Fruit fly (Drosophila melanogaster): ENCODE results near the gene tnc.
A peak's percentile ranks its signal among the peaks of the same experiment; 100 is the strongest.

The tnc gene

dm6 chr3R:25069569-25069968 is 85.4 kb downstream of the tnc start, which contains the start of the genes Stt3B and CG11839 (continued):
- TF ChIP-seq Vsx1 (GFP tag; optimal IDR thresholded peaks at IDR 0.05) (no peak), tap (tag; optimal IDR thresholded peaks at IDR 0.05) (no peak), CG13296 (GFP tag; optimal IDR thresholded peaks at IDR 0.05) (peak; percentile 69), sens-2 (GFP tag; IDR thresholded peaks at IDR 0.05) (no peak), sug (tag; optimal IDR thresholded peaks at IDR 0.05) (peak; percentile 81), CG10274 (GFP tag; optimal IDR thresholded peaks at IDR 0.05) (no peak), az2 (GFP tag; optimal IDR thresholded peaks at IDR 0.05) (peak; percentile 66), twi (tag; optimal IDR thresholded peaks at IDR 0.05) (peak; percentile 57), Deaf1 (tag; optimal IDR thresholded peaks at IDR 0.05) (no peak), CG11093 (GFP tag; IDR thresholded peaks at IDR 0.05) (no peak), CG4404 (GFP tag; IDR thresholded peaks at IDR 0.05) (no peak; the same call in none of the 2 replicates), CG32532 (GFP tag; IDR thresholded peaks at IDR 0.05) (peak; percentile 69; the same call in 1 of the 2 replicates), CG1024 (GFP tag; IDR thresholded peaks at IDR 0.05) (no peak), CG18476 (GFP tag; optimal IDR thresholded peaks at IDR 0.05) (peak; percentile 56), Gug (GFP tag; IDR thresholded peaks at IDR 0.05) (peak; percentile 66; the same call in 3 of the 4 replicates), fd3F (GFP tag; optimal IDR thresholded peaks at IDR 0.05) (peak; percentile 62), NFAT (GFP tag; IDR thresholded peaks at IDR 0.05) (no peak), CG1647 (GFP tag; optimal IDR thresholded peaks at IDR 0.05) (peak; percentile 76), Bteb2 (GFP tag; optimal IDR thresholded peaks at IDR 0.05) (peak; percentile 70), NK7.1 (GFP tag; optimal IDR thresholded peaks at IDR 0.05) (no peak), Oaz (GFP tag; IDR thresholded peaks at IDR 0.05) (0 out of 2 replicates have a peak, but pooled peaks have one; percentile 55), p53 (GFP tag; optimal IDR thresholded peaks at IDR 0.05) (no peak), CG12769 (tag; optimal IDR thresholded peaks at IDR 0.05) (no peak), CG4282 (GFP tag; optimal IDR thresholded peaks at IDR 0.05) (peak; percentile 67), CG12236 (GFP tag; optimal IDR thresholded peaks at IDR 0.05) (peak; percentile 46), Dip2 (GFP tag; IDR thresholded peaks at IDR 0.05) (no peak), pan (optimal IDR thresholded peaks at IDR 0.05) (no peak), pan (GFP tag; optimal IDR thresholded peaks at IDR 0.05 in 1 of 2, IDR thresholded peaks at IDR 0.05 in 1 of 2) (peak in 1 of 2 experiments; percentile 50), stc (GFP tag; IDR thresholded peaks at IDR 0.05) (0 out of 2 replicates have a peak, but pooled peaks have one; percentile 21), sob (GFP tag; IDR thresholded peaks at IDR 0.05) (peak; percentile 85; the same call in 1 of the 2 replicates), CG5180 (GFP tag; optimal IDR thresholded peaks at IDR 0.05) (no peak), CG12219 (GFP tag; optimal IDR thresholded peaks at IDR 0.05) (no peak), emc (GFP tag; optimal IDR thresholded peaks at IDR 0.05) (peak; percentile 35), abd-A (tag; optimal IDR thresholded peaks at IDR 0.05) (no peak), CG12659 (GFP tag; optimal IDR thresholded peaks at IDR 0.05) (peak; percentile 85), da (GFP tag; optimal IDR thresholded peaks at IDR 0.05) (peak; percentile 18), prd (optimal IDR thresholded peaks at IDR 0.05) (no peak), prd (GFP tag; IDR thresholded peaks at IDR 0.05) (peak; percentile 79), rib (GFP tag; IDR thresholded peaks at IDR 0.05) (no peak), zfh1 (GFP tag; IDR thresholded peaks at IDR 0.05) (peak; percentile 70), Lhr (GFP tag; optimal IDR thresholded peaks at IDR 0.05) (no peak), dysf (GFP tag; IDR thresholded peaks at IDR 0.05) (peak; percentile 71; the same call in 2 of the 3 replicates), CG34422 (GFP tag; IDR thresholded peaks at IDR 0.05) (peak; percentile 89), Sry-δ (GFP tag; optimal IDR thresholded peaks at IDR 0.05) (peak; percentile 97), ac (GFP tag; optimal IDR thresholded peaks at IDR 0.05) (no peak), Jarid2 (GFP tag; optimal IDR thresholded peaks at IDR 0.05) (no peak), CG10959 (GFP tag; IDR thresholded peaks at IDR 0.05) (no peak), CG13424 (tag; optimal IDR thresholded peaks at IDR 0.05) (peak; percentile 77), nom (GFP tag; optimal IDR thresholded peaks at IDR 0.05) (peak; percentile 24), sc (optimal IDR thresholded peaks at IDR 0.05) (no peak), sc (GFP tag; optimal IDR thresholded peaks at IDR 0.05) (no peak), kni (GFP tag; optimal IDR thresholded peaks at IDR 0.05) (no peak)
